Worm (Caenorhabditis elegans) whole organism, early embryonic: ENCODE data around the gene K09C4.7.

Experiments used
- B0310.2 ChIP-seq: sonication (generic microtip); optimal IDR thresholded peaks from 2 replicates; lab custom pipeline; 2016; ENCODE audit warnings: mild to moderate bottlenecking, missing genetic modification characterization, missing compliant biosample characterization
- F13C5.2 ChIP-seq: sonication (generic microtip); optimal IDR thresholded peaks from 2 replicates; lab custom pipeline; 2017; ENCODE audit warnings: mild to moderate bottlenecking, missing genetic modification characterization, inconsistent platforms, missing compliant biosample characterization
- aly-1 ChIP-seq: sonication (generic microtip); optimal IDR thresholded peaks from 2 replicates; lab custom pipeline; 2016; ENCODE audit warnings: missing genetic modification characterization, missing compliant biosample characterization
- ama-1 ChIP-seq: fragments of 150-350 bp; optimal IDR thresholded peaks from 2 replicates; lab custom pipeline; 2014
- ceh-13 ChIP-seq: fragments of 200-800 bp; sonication (Bioruptor generic); optimal IDR thresholded peaks from 2 replicates; lab custom pipeline; 2018; ENCODE audit warnings: mild to moderate bottlenecking, missing genetic modification characterization, missing compliant biosample characterization
- ceh-36 ChIP-seq: sonication (generic microtip); optimal IDR thresholded peaks from 2 replicates; lab custom pipeline; 2016; ENCODE audit warnings: missing genetic modification characterization, inconsistent platforms, missing compliant biosample characterization
- ets-7 ChIP-seq: sonication (generic microtip); optimal IDR thresholded peaks from 2 replicates; lab custom pipeline; 2016; ENCODE audit warnings: missing genotype, missing genetic modification characterization, missing compliant biosample characterization
- flt-1 ChIP-seq: fragments of 200-800 bp; sonication (Bioruptor generic); IDR thresholded peaks from 2 replicates; pipeline ENCODE4 v1.3.6; 2022; ENCODE audit warnings: missing genetic modification characterization, missing compliant biosample characterization
- hmbx-1 ChIP-seq: sonication (generic microtip); optimal IDR thresholded peaks from 2 replicates; lab custom pipeline; 2016; ENCODE audit warnings: mild to moderate bottlenecking, missing genetic modification characterization, missing compliant biosample characterization
- hmg-4 ChIP-seq: fragments of 200-800 bp; sonication (Bioruptor generic); optimal IDR thresholded peaks from 2 replicates; lab custom pipeline; 2018; ENCODE audit warnings: mild to moderate bottlenecking, missing genetic modification characterization, missing compliant biosample characterization
- hnd-1 ChIP-seq: sonication (generic microtip); optimal IDR thresholded peaks from 2 replicates; lab custom pipeline; 2016; ENCODE audit warnings: missing genetic modification characterization, missing compliant biosample characterization
- pes-1 ChIP-seq: fragments of 200-800 bp; sonication (Bioruptor generic); IDR thresholded peaks from 2 replicates; pipeline ENCODE4 v1.3.6; 2022; ENCODE audit warnings: missing genetic modification reagents, missing genetic modification characterization, missing compliant biosample characterization
- scrt-1 ChIP-seq: fragments of 200-800 bp; sonication (Bioruptor generic); IDR thresholded peaks from 2 replicates; pipeline ENCODE4 v1.3.6; 2022; ENCODE audit warnings: missing genetic modification characterization, missing compliant biosample characterization
- sea-1 ChIP-seq: fragments of 200-800 bp; sonication (Bioruptor generic); conservative IDR thresholded peaks from 2 replicates; pipeline ENCODE4 v1.3.6; 2022; ENCODE audit warnings: missing genetic modification characterization, missing compliant biosample characterization
- tbx-11 ChIP-seq: fragments of 200-800 bp; sonication (Bioruptor generic); IDR thresholded peaks from 2 replicates; pipeline ENCODE4 v1.3.6; 2022; ENCODE audit warnings: missing genetic modification characterization, missing compliant biosample characterization
- tbx-37 ChIP-seq: fragments of 200-800 bp; sonication (Bioruptor generic); conservative IDR thresholded peaks from 2 replicates; pipeline ENCODE4 v1.3.6; 2022; ENCODE audit warnings: missing genetic modification reagents, missing genetic modification characterization, missing compliant biosample characterization
- tra-4 ChIP-seq: sonication (generic microtip); optimal IDR thresholded peaks from 2 replicates; lab custom pipeline; 2017; ENCODE audit warnings: missing genetic modification characterization, missing compliant biosample characterization

Gene K09C4.7

ce11 chrX:3260509-3260908 lies 12.2 kb upstream of the K09C4.7 start, which contains the start of gene lbp-2:
Gene lbp-2, plus strand, starts transcription at chrX:3260610.
- TF ChIP-seq scrt-1 (GFP tag; lab: Robert Waterston, UW) (no peak), tra-4 (tag; lab: Kevin White, UChicago) (no peak), tbx-11 (GFP tag; lab: Robert Waterston, UW) (no peak), ama-1 (lab: Kevin White, UChicago) (no peak), tbx-37 (GFP tag; lab: Robert Waterston, UW) (no peak), ceh-13 (GFP tag; lab: Kevin White, UChicago) (no peak), aly-1 (tag; lab: Kevin White, UChicago) (no peak), ceh-36 (tag; lab: Kevin White, UChicago) (no peak), hnd-1 (tag; lab: Kevin White, UChicago) (no peak), flt-1 (GFP tag; lab: Robert Waterston, UW) (no peak), ets-7 (tag; lab: Kevin White, UChicago) (no peak), sea-1 (GFP tag; lab: Robert Waterston, UW) (no peak), hmg-4 (GFP tag; lab: Kevin White, UChicago) (no peak), pes-1 (GFP tag; lab: Robert Waterston, UW) (no peak)

ce11 chrX:3262600-3262999 lies 10.1 kb upstream of the K09C4.7 start, which contains the start of gene fbxb-71:
Gene fbxb-71, plus strand, starts transcription at chrX:3262900.
- no peak for TF ChIP-seq aly-1 (tag; lab: Kevin White, UChicago)
- TF ChIP-seq ets-7 (tag; lab: Kevin White, UChicago) = no peak
- no peak for TF ChIP-seq ceh-13 (GFP tag; lab: Kevin White, UChicago)
- no peak for TF ChIP-seq hmg-4 (GFP tag; lab: Kevin White, UChicago)
- no peak for TF ChIP-seq ceh-36 (tag; lab: Kevin White, UChicago)
- TF ChIP-seq hmbx-1 (tag; lab: Kevin White, UChicago) = no peak
- TF ChIP-seq tbx-11 (GFP tag; lab: Robert Waterston, UW) = no peak
- TF ChIP-seq ama-1 (lab: Kevin White, UChicago) = no peak
- TF ChIP-seq pes-1 (GFP tag; lab: Robert Waterston, UW) = no peak
- TF ChIP-seq hnd-1 (tag; lab: Kevin White, UChicago) = no peak
- no peak for TF ChIP-seq tra-4 (tag; lab: Kevin White, UChicago)
- no peak for TF ChIP-seq B0310.2
- TF ChIP-seq sea-1 (GFP tag; lab: Robert Waterston, UW) = no peak

- TF ChIP-seq ama-1 (lab: Kevin White, UChicago) (no peak), ceh-36 (tag; lab: Kevin White, UChicago) (no peak), hnd-1 (tag; lab: Kevin White, UChicago) (no peak), tbx-11 (GFP tag; lab: Robert Waterston, UW) (no peak), ets-7 (tag; lab: Kevin White, UChicago) (no peak), ceh-13 (GFP tag; lab: Kevin White, UChicago) (no peak), hmg-4 (GFP tag; lab: Kevin White, UChicago) (no peak), hmbx-1 (tag; lab: Kevin White, UChicago) (no peak), scrt-1 (GFP tag; lab: Robert Waterston, UW) (no peak), sea-1 (GFP tag; lab: Robert Waterston, UW) (no peak), F13C5.2 (tag; lab: Kevin White, UChicago) (no peak), aly-1 (tag; lab: Kevin White, UChicago) (no peak), B0310.2 (no peak)
Observed at ce11 chrX:3270806-3271205, 1.9 kb upstream of the K09C4.7 start, which contains the start of gene sul-1. Gene sul-1, minus strand, starts transcription at chrX:3270906.

- TF ChIP-seq sea-1 (GFP tag; lab: Robert Waterston, UW) (no peak), hmg-4 (GFP tag; lab: Kevin White, UChicago) (no peak), ets-7 (tag; lab: Kevin White, UChicago) (no peak), tbx-37 (GFP tag; lab: Robert Waterston, UW) (no peak), hmbx-1 (tag; lab: Kevin White, UChicago) (no peak), B0310.2 (no peak), tbx-11 (GFP tag; lab: Robert Waterston, UW) (no peak), hnd-1 (tag; lab: Kevin White, UChicago) (no peak), scrt-1 (GFP tag; lab: Robert Waterston, UW) (no peak), tra-4 (tag; lab: Kevin White, UChicago) (no peak), ceh-36 (tag; lab: Kevin White, UChicago) (no peak), pes-1 (GFP tag; lab: Robert Waterston, UW) (no peak), aly-1 (tag; lab: Kevin White, UChicago) (no peak), ama-1 (lab: Kevin White, UChicago) (no peak), ceh-13 (GFP tag; lab: Kevin White, UChicago) (no peak), flt-1 (GFP tag; lab: Robert Waterston, UW) (no peak), F13C5.2 (tag; lab: Kevin White, UChicago) (no peak)
Observed at ce11 chrX:3271673-3272072, 1.0 kb upstream of the K09C4.7 start, which contains the start of gene K09C4.9. Gene K09C4.9, minus strand, starts transcription at chrX:3271773.

ce11 chrX:3280130-3280529 lies 7.5 kb downstream of the K09C4.7 start, which contains the start of gene K09C4.10:
Gene K09C4.10, minus strand, starts transcription at chrX:3280230.
- no peak for TF ChIP-seq tbx-37 (GFP tag; lab: Robert Waterston, UW)
- no peak for TF ChIP-seq hmg-4 (GFP tag; lab: Kevin White, UChicago)
- TF ChIP-seq hnd-1 (tag; lab: Kevin White, UChicago) = no peak

- TF ChIP-seq ama-1 (lab: Kevin White, UChicago) (no peak), ceh-13 (GFP tag; lab: Kevin White, UChicago) (no peak)
Observed at ce11 chrX:3282306-3282705, 9.6 kb downstream of the K09C4.7 start, which contains the start of gene K09C4.5. Gene K09C4.5, plus strand, starts transcription at chrX:3282631.

- TF ChIP-seq ceh-36 (tag; lab: Kevin White, UChicago) (no peak), hnd-1 (tag; lab: Kevin White, UChicago) (no peak), tbx-37 (GFP tag; lab: Robert Waterston, UW) (no peak), ceh-13 (GFP tag; lab: Kevin White, UChicago) (no peak), sea-1 (GFP tag; lab: Robert Waterston, UW) (no peak), scrt-1 (GFP tag; lab: Robert Waterston, UW) (no peak), hmbx-1 (tag; lab: Kevin White, UChicago) (no peak), ama-1 (lab: Kevin White, UChicago) (no peak), aly-1 (tag; lab: Kevin White, UChicago) (no peak), F13C5.2 (tag; lab: Kevin White, UChicago) (no peak), B0310.2 (no peak), tra-4 (tag; lab: Kevin White, UChicago) (no peak), flt-1 (GFP tag; lab: Robert Waterston, UW) (no peak), tbx-11 (GFP tag; lab: Robert Waterston, UW) (no peak), hmg-4 (GFP tag; lab: Kevin White, UChicago) (no peak), pes-1 (GFP tag; lab: Robert Waterston, UW) (no peak)
Observed at ce11 chrX:3283189-3283588, 10.5 kb downstream of the K09C4.7 start.
